Worm (Caenorhabditis elegans): ENCODE results near the gene cpf-2.

The cpf-2 gene

DNA sequence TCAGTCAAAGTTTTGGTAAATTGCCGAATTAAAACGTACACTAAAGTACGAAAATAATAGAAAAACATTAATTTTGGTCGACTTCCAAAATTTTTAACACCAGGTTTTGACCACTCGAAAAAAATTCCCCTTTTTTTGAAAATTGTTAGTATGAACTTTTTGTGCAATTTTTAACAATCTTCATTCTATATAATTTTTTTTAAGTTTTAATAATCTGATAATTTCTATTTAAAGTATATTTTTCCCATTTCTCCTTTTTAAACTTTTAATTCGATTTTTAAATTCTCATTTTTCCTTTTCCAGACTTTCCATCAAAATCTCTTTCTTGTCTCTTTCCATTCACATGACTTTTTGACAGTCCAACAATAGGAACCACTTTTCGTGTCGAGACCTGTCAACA, 8.3 kb upstream of the cpf-2 start, which contains the start of gene unc-64:
TSS of gene unc-64 (plus strand) at position 301 of the 400 bp plus-strand sequence.
- TF ChIP-seq irx-1 (tag; optimal IDR thresholded peaks at IDR 0.05) (no peak), mdl-1 (tag; optimal IDR thresholded peaks at IDR 0.05) (no peak), isw-1 (GFP tag; IDR thresholded peaks at IDR 0.05) (no peak), ets-5 (GFP tag; IDR thresholded peaks at IDR 0.05) (no peak), lin-39 (tag; optimal IDR thresholded peaks at IDR 0.05) (no peak), C34B4.2 (tag; optimal IDR thresholded peaks at IDR 0.05) (no peak)

DNA sequence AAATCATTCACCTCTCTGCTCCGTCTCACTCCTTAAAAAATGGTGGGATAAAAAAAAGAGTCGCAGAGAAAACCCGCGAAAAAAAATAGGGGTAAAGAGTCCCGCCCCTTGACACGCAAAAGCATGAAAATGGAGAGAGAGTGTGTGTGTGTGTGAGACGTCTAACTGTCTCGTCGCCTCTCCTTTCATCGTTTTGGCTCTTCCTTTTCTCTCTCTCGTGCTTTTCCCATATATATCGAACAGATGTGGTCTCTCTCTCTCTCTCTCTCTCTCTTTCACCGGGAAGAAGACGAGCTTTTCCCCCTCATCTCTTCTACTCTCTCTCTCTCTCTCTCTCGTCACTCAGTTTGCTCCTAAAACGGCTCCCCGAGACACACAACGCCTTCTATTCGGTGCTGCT, 7.1 kb upstream of the cpf-2 start:
- peak in 1 of 2 experiments; percentile 47 for TF ChIP-seq mdl-1 (tag; optimal IDR thresholded peaks at IDR 0.05)
- TF ChIP-seq mep-1 (tag; optimal IDR thresholded peaks at IDR 0.05), result peak; percentile 5
- peak; percentile 61 for TF ChIP-seq isw-1 (GFP tag; IDR thresholded peaks at IDR 0.05)
- peak; percentile 77 for TF ChIP-seq dsc-1 (tag; optimal IDR thresholded peaks at IDR 0.05)
- peak; percentile 24 for TF ChIP-seq lir-3 (tag; optimal IDR thresholded peaks at IDR 0.05; ENCODE audit: poor library complexity)
- no peak for TF ChIP-seq alr-1 (tag; optimal IDR thresholded peaks at IDR 0.05; ENCODE audit: borderline replicate concordance)
- TF ChIP-seq dpl-1 (GFP tag; optimal IDR thresholded peaks at IDR 0.05), result peak; percentile 31 to 45 (median 37)
- TF ChIP-seq mab-9 (GFP tag; IDR thresholded peaks at IDR 0.05), result peak; percentile 65
- peak; percentile 88 for TF ChIP-seq fkh-10 (GFP tag; optimal IDR thresholded peaks at IDR 0.05)
- TF ChIP-seq ama-1 (optimal IDR thresholded peaks at IDR 0.05), result no peak
- peak; percentile 55 for TF ChIP-seq xbp-1 (tag; optimal IDR thresholded peaks at IDR 0.05)
- TF ChIP-seq fkh-8 (tag; optimal IDR thresholded peaks at IDR 0.05), result peak; percentile 97
- TF ChIP-seq mef-2 (tag; optimal IDR thresholded peaks at IDR 0.05), result no peak
- no peak for TF ChIP-seq hlh-17 (GFP tag; optimal IDR thresholded peaks at IDR 0.05; ENCODE audit: borderline replicate concordance)
- TF ChIP-seq efl-3 (GFP tag; optimal IDR thresholded peaks at IDR 0.05), result no peak
- TF ChIP-seq tbx-2 (tag; optimal IDR thresholded peaks at IDR 0.05), result peak; percentile 83
- peak; percentile 2 for TF ChIP-seq C16A3.4 (tag; optimal IDR thresholded peaks at IDR 0.05)
- TF ChIP-seq lin-39 (tag; optimal IDR thresholded peaks at IDR 0.05), result no peak
- TF ChIP-seq egl-27 (tag; optimal IDR thresholded peaks at IDR 0.05), result peak in 1 of 2 experiments; percentile 25
- TF ChIP-seq ceh-88 (GFP tag; IDR thresholded peaks at IDR 0.05), result no peak
- TF ChIP-seq nhr-28 (tag; optimal IDR thresholded peaks at IDR 0.05), result no peak
- TF ChIP-seq unc-86 (tag; optimal IDR thresholded peaks at IDR 0.05), result peak; percentile 90
- TF ChIP-seq elt-2 (tag; optimal IDR thresholded peaks at IDR 0.05), result no peak
- peak; percentile 19 to 72 (median 68) for TF ChIP-seq ceh-82 (tag; optimal IDR thresholded peaks at IDR 0.05)
- peak in 1 of 2 experiments; percentile 64 for TF ChIP-seq ztf-11 (tag; optimal IDR thresholded peaks at IDR 0.05)
- TF ChIP-seq rnt-1 (tag; optimal IDR thresholded peaks at IDR 0.05), result peak; percentile 37
- peak; percentile 84 for TF ChIP-seq swsn-7 (tag; optimal IDR thresholded peaks at IDR 0.05)
- TF ChIP-seq nhr-237 (tag; optimal IDR thresholded peaks at IDR 0.05), result no peak
- TF ChIP-seq C34B4.2 (tag; optimal IDR thresholded peaks at IDR 0.05), result no peak
- no peak for TF ChIP-seq lin-15B (tag; optimal IDR thresholded peaks at IDR 0.05)
- TF ChIP-seq snpc-4 (tag; optimal IDR thresholded peaks at IDR 0.05), result peak; percentile 20
- peak; percentile 20 for TF ChIP-seq nhr-77 (tag; optimal IDR thresholded peaks at IDR 0.05)
- no peak for TF ChIP-seq elt-3 (tag; optimal IDR thresholded peaks at IDR 0.05)
- no peak for TF ChIP-seq grh-1 (GFP tag; IDR thresholded peaks at IDR 0.05)
- TF ChIP-seq lsy-2 (tag; optimal IDR thresholded peaks at IDR 0.05), result peak; percentile 51 to 75
- TF ChIP-seq pag-3 (tag; optimal IDR thresholded peaks at IDR 0.05; ENCODE audit: borderline replicate concordance, insufficient read depth), result no peak
- TF ChIP-seq nhr-20 (tag; optimal IDR thresholded peaks at IDR 0.05), result peak; percentile 44
- TF ChIP-seq ceh-8 (GFP tag; optimal IDR thresholded peaks at IDR 0.05), result peak; percentile 30
- no peak for TF ChIP-seq unc-62 (GFP tag; optimal IDR thresholded peaks at IDR 0.05)
- TF ChIP-seq ets-5 (GFP tag; IDR thresholded peaks at IDR 0.05), result no peak
- no peak for TF ChIP-seq zip-4 (GFP tag; optimal IDR thresholded peaks at IDR 0.05)
- TF ChIP-seq snu-23 (GFP tag; optimal IDR thresholded peaks at IDR 0.05), result peak; percentile 82
- TF ChIP-seq zag-1 (tag; optimal IDR thresholded peaks at IDR 0.05), result peak; percentile 3
- peak; percentile 66 for TF ChIP-seq lin-13 (GFP tag; optimal IDR thresholded peaks at IDR 0.05)
- TF ChIP-seq sox-4 (tag; optimal IDR thresholded peaks at IDR 0.05), result no peak
- TF ChIP-seq ceh-63 (GFP tag; optimal IDR thresholded peaks at IDR 0.05), result peak; percentile 53
- TF ChIP-seq hlh-4 (tag; optimal IDR thresholded peaks at IDR 0.05), result no peak
- peak; percentile 67 to 80 for TF ChIP-seq efl-1 (optimal IDR thresholded peaks at IDR 0.05)
- peak; percentile 17 to 82 for TF ChIP-seq efl-1 (GFP tag; optimal IDR thresholded peaks at IDR 0.05 in 1 of 2)

All from whole organism, L1 larva.